Fruit fly (Drosophila melanogaster) whole organism, adult: ENCODE measurements around the gene CG32984.

Experiments used
- Crg-1 ChIP-seq: fragments of 200-800 bp; sonication (Bioruptor generic); optimal IDR thresholded peaks from 2 replicates; lab custom pipeline; 2016; ENCODE audit warnings: missing biosample characterization, missing genetic modification characterization
- Mnt ChIP-seq: fragments of 200-800 bp; sonication (Bioruptor generic); optimal IDR thresholded peaks from 2 replicates; lab custom pipeline; 2016; ENCODE audit warnings: missing biosample characterization, mild to moderate bottlenecking, missing genetic modification characterization
- cnc ChIP-seq, 2 experiments: fragments of >200 bp; optimal IDR thresholded peaks; 2 replicates each; lab custom pipeline; 2017
- ovo ChIP-seq: fragments of 200-800 bp; sonication (Bioruptor generic); optimal IDR thresholded peaks from 2 replicates; lab custom pipeline; 2016; ENCODE audit warnings: missing biosample characterization, missing genetic modification characterization
- toe ChIP-seq: fragments of 200-800 bp; sonication (Bioruptor generic); optimal IDR thresholded peaks from 2 replicates; lab custom pipeline; 2016; ENCODE audit warnings: missing biosample characterization, missing genetic modification characterization

dm6 chr2L:8956336-8956726, 8.4 kb upstream of the CG32984 start:
- no peak for TF ChIP-seq toe (GFP tag; lab: Kevin White, UChicago)
- no peak for TF ChIP-seq cnc (optimal IDR thresholded peaks at IDR 0.05; lab: Kevin White, UChicago)
- no peak for TF ChIP-seq Crg-1 (GFP tag; lab: Kevin White, UChicago)
- no peak for TF ChIP-seq ovo (GFP tag; lab: Kevin White, UChicago)
- TF ChIP-seq Mnt (GFP tag; lab: Kevin White, UChicago), result no peak
